Worm (Caenorhabditis elegans) whole organism, L3 larva: ENCODE results near the gene T18D3.1.
A peak's percentile ranks its signal among the peaks of the same experiment; 100 is the strongest.

ENCODE experiments used
- R02D3.7 ChIP-seq: fragments of 150-350 bp; optimal IDR thresholded peaks from 2 replicates; lab custom pipeline; 2014; ENCODE audit warnings: missing biosample characterization, missing genetic modification characterization
- ZK546.5 ChIP-seq: sonication (generic microtip); optimal IDR thresholded peaks from 2 replicates; lab custom pipeline; 2017; ENCODE audit warnings: missing biosample characterization, missing genetic modification characterization
- aly-2 ChIP-seq: fragments of 150-350 bp; optimal IDR thresholded peaks from 2 replicates; lab custom pipeline; 2014; ENCODE audit warnings: missing biosample characterization, missing genetic modification characterization
- ama-1 ChIP-seq: fragments of 150-350 bp; optimal IDR thresholded peaks from 2 replicates; lab custom pipeline; 2018
- ceh-16 ChIP-seq: sonication (generic microtip); optimal IDR thresholded peaks from 2 replicates; lab custom pipeline; 2017; ENCODE audit warnings: missing biosample characterization, missing genetic modification characterization
- ceh-28 ChIP-seq: fragments of 150-350 bp; optimal IDR thresholded peaks from 2 replicates; lab custom pipeline; 2014; ENCODE audit warnings: missing biosample characterization, missing genetic modification reagents, missing genetic modification characterization
- ceh-82 ChIP-seq: fragments of 150-350 bp; optimal IDR thresholded peaks from 2 replicates; lab custom pipeline; 2014; ENCODE audit warnings: missing biosample characterization, missing genetic modification characterization
- ceh-9 ChIP-seq: sonication (generic microtip); optimal IDR thresholded peaks from 2 replicates; lab custom pipeline; 2018; ENCODE audit warnings: missing biosample characterization, missing genetic modification characterization
- daf-12 ChIP-seq: fragments of 150-350 bp; optimal IDR thresholded peaks from 2 replicates; lab custom pipeline; 2014; ENCODE audit warnings: missing biosample characterization, missing genetic modification reagents, missing genetic modification characterization
- egl-27 ChIP-seq: sonication (generic microtip); optimal IDR thresholded peaks from 4 replicates; lab custom pipeline; 2017; ENCODE audit warnings: missing biosample characterization, missing genetic modification reagents, missing genetic modification characterization
- egl-5 ChIP-seq: fragments of 150-350 bp; optimal IDR thresholded peaks from 2 replicates; lab custom pipeline; 2017; ENCODE audit warnings: missing biosample characterization, missing genetic modification reagents, missing genetic modification characterization, inconsistent platforms
- elt-1 ChIP-seq: fragments of 150-350 bp; optimal IDR thresholded peaks from 2 replicates; lab custom pipeline; 2014; ENCODE audit warnings: missing biosample characterization, missing genetic modification characterization
- elt-2 ChIP-seq: sonication (generic microtip); optimal IDR thresholded peaks from 2 replicates; lab custom pipeline; 2016; ENCODE audit warnings: missing genetic modification reagents, mild to moderate bottlenecking, missing genetic modification characterization, missing compliant biosample characterization
- elt-3 ChIP-seq, 3 experiments: fragments of 150-350 bp in 1 of 3; sonication (generic microtip) in 2 of 3; optimal IDR thresholded peaks; 2 replicates in 2 of 3; 4 replicates in 1 of 3; lab custom pipeline; 2014 to 2017; ENCODE audit warnings: missing biosample characterization in 3 of 3, missing genetic modification characterization in 3 of 3
- eor-1 ChIP-seq, 2 experiments: fragments of 150-350 bp; optimal IDR thresholded peaks; 2 replicates each; lab custom pipeline; 2014 to 2018; ENCODE audit warnings: missing biosample characterization in 2 of 2, missing genetic modification characterization in 2 of 2
- fkh-10 ChIP-seq: sonication (generic microtip); optimal IDR thresholded peaks from 2 replicates; lab custom pipeline; 2017; ENCODE audit warnings: missing biosample characterization, missing genetic modification reagents, missing genetic modification characterization
- fkh-2 ChIP-seq: fragments of 150-350 bp; optimal IDR thresholded peaks from 2 replicates; lab custom pipeline; 2014; ENCODE audit warnings: missing biosample characterization, missing genetic modification reagents, missing genetic modification characterization
- fos-1 ChIP-seq: fragments of 150-350 bp; optimal IDR thresholded peaks from 2 replicates; lab custom pipeline; 2014; ENCODE audit warnings: missing biosample characterization, missing genetic modification characterization
- hmg-11 ChIP-seq: sonication (generic microtip); optimal IDR thresholded peaks from 2 replicates; lab custom pipeline; 2016; ENCODE audit warnings: missing genetic modification characterization, missing compliant biosample characterization
- jun-1 ChIP-seq: fragments of 150-350 bp; optimal IDR thresholded peaks from 2 replicates; lab custom pipeline; 2014; ENCODE audit warnings: missing biosample characterization, missing genetic modification reagents, missing genetic modification characterization
- lin-15B ChIP-seq: fragments of 150-350 bp; optimal IDR thresholded peaks from 2 replicates; lab custom pipeline; 2014; ENCODE audit warnings: missing biosample characterization, missing genetic modification characterization
- lin-39 ChIP-seq: fragments of 150-350 bp; optimal IDR thresholded peaks from 2 replicates; lab custom pipeline; 2018; ENCODE audit warnings: missing biosample characterization, missing genetic modification reagents, missing genetic modification characterization
- lsy-12 ChIP-seq: sonication (generic microtip); optimal IDR thresholded peaks from 2 replicates; lab custom pipeline; 2016; ENCODE audit warnings: mild to moderate bottlenecking, missing genetic modification characterization, missing compliant biosample characterization
- mdl-1 ChIP-seq: fragments of 150-350 bp; optimal IDR thresholded peaks from 2 replicates; lab custom pipeline; 2014; ENCODE audit warnings: missing biosample characterization, missing genetic modification characterization
- mml-1 ChIP-seq: fragments of 150-350 bp; sonication (generic microtip); optimal IDR thresholded peaks from 3 replicates; lab custom pipeline; 2014; ENCODE audit warnings: missing biosample characterization, missing genetic modification characterization
- nfya-1 ChIP-seq: sonication (generic microtip); optimal IDR thresholded peaks from 2 replicates; lab custom pipeline; 2017; ENCODE audit warnings: missing genetic modification characterization, mild to moderate bottlenecking, missing compliant biosample characterization, antibody characterized with exemption, moderate library complexity; ENCODE audit not compliant: insufficient read depth
- nhr-11 ChIP-seq: fragments of 150-350 bp; optimal IDR thresholded peaks from 2 replicates; lab custom pipeline; 2014; ENCODE audit warnings: missing biosample characterization, missing genetic modification characterization
- nhr-12 ChIP-seq: fragments of 150-350 bp; optimal IDR thresholded peaks from 2 replicates; lab custom pipeline; 2014; ENCODE audit warnings: missing biosample characterization, missing genetic modification characterization
- nhr-23 ChIP-seq: fragments of 150-350 bp; optimal IDR thresholded peaks from 2 replicates; lab custom pipeline; 2014; ENCODE audit warnings: missing biosample characterization, missing genetic modification reagents, missing genetic modification characterization
- nhr-237 ChIP-seq: fragments of 150-350 bp; optimal IDR thresholded peaks from 2 replicates; lab custom pipeline; 2014; ENCODE audit warnings: missing biosample characterization, missing genetic modification characterization
- nhr-25 ChIP-seq: sonication (generic microtip); optimal IDR thresholded peaks from 2 replicates; lab custom pipeline; 2017; ENCODE audit warnings: missing biosample characterization, missing genetic modification characterization
- nhr-28 ChIP-seq: fragments of 150-350 bp; optimal IDR thresholded peaks from 2 replicates; lab custom pipeline; 2014; ENCODE audit warnings: missing biosample characterization, missing genetic modification characterization
- nhr-43 ChIP-seq: sonication (generic microtip); optimal IDR thresholded peaks from 2 replicates; lab custom pipeline; 2016; ENCODE audit warnings: mild to moderate bottlenecking, missing genetic modification characterization, missing compliant biosample characterization; ENCODE audit not compliant: poor library complexity, severe bottlenecking
- nhr-67 ChIP-seq: fragments of 150-350 bp; optimal IDR thresholded peaks from 2 replicates; lab custom pipeline; 2014; ENCODE audit warnings: missing biosample characterization, missing genetic modification characterization
- nhr-76 ChIP-seq: fragments of 150-350 bp; sonication (generic microtip); optimal IDR thresholded peaks from 5 replicates; lab custom pipeline; 2014; ENCODE audit warnings: missing biosample characterization, missing genetic modification characterization
- nhr-77 ChIP-seq: fragments of 150-350 bp; optimal IDR thresholded peaks from 2 replicates; lab custom pipeline; 2014; ENCODE audit warnings: missing biosample characterization, missing genetic modification characterization
- pha-4 ChIP-seq: fragments of 150-350 bp; optimal IDR thresholded peaks from 2 replicates; lab custom pipeline; 2014; ENCODE audit warnings: missing biosample characterization, missing genetic modification reagents, missing genetic modification characterization
- pqm-1 ChIP-seq: fragments of 150-350 bp; optimal IDR thresholded peaks from 2 replicates; lab custom pipeline; 2017; ENCODE audit warnings: missing biosample characterization, missing genetic modification characterization, inconsistent platforms
- sea-2 ChIP-seq: fragments of 150-350 bp; sonication (generic microtip); optimal IDR thresholded peaks from 4 replicates; lab custom pipeline; 2014; ENCODE audit warnings: missing biosample characterization, missing genetic modification reagents, missing genetic modification characterization
- skn-1 ChIP-seq: fragments of 150-350 bp; optimal IDR thresholded peaks from 2 replicates; lab custom pipeline; 2014; ENCODE audit warnings: missing biosample characterization, missing genetic modification characterization
- snpc-4 ChIP-seq: fragments of 150-350 bp; optimal IDR thresholded peaks from 2 replicates; lab custom pipeline; 2014; ENCODE audit warnings: missing biosample characterization, missing genetic modification characterization
- tbx-2 ChIP-seq: sonication (generic microtip); optimal IDR thresholded peaks from 2 replicates; lab custom pipeline; 2016; ENCODE audit warnings: mild to moderate bottlenecking, missing genetic modification characterization, missing compliant biosample characterization
- unc-39 ChIP-seq: sonication (generic microtip); optimal IDR thresholded peaks from 4 replicates; lab custom pipeline; 2017; ENCODE audit warnings: missing biosample characterization, missing genetic modification characterization
- unc-62 ChIP-seq: fragments of 150-350 bp; sonication (generic microtip); optimal IDR thresholded peaks from 4 replicates; lab custom pipeline; 2014; ENCODE audit warnings: missing biosample characterization, missing genetic modification reagents, missing genetic modification characterization
- zag-1 ChIP-seq: fragments of 150-350 bp; optimal IDR thresholded peaks from 2 replicates; lab custom pipeline; 2014; ENCODE audit warnings: missing biosample characterization, missing genetic modification characterization
- ztf-11 ChIP-seq: fragments of 150-350 bp; optimal IDR thresholded peaks from 2 replicates; lab custom pipeline; 2014; ENCODE audit warnings: missing biosample characterization, missing genetic modification characterization
- ztf-4 ChIP-seq: fragments of 150-350 bp; optimal IDR thresholded peaks from 2 replicates; lab custom pipeline; 2014; ENCODE audit warnings: missing biosample characterization, missing genetic modification characterization

The T18D3.1 gene

DNA sequence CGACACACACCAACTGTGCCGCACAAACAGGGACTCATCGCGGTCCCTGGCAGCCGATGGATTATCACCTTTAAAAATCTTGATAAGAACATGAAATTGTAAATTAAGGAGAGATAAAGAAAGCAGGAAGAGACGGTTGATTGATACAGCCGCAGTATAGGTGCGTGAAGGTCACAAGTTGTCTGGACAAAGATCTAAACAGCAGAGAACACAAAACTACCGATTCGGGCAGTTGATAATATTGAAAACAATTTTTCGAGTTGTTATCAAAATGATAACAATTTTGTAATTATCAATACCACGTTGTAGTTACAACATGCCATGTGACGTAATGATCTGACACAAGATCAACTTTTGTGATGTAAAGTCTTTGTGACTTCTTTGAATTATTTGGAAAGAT, 46.2 kb downstream of the T18D3.1 start:
- TF ChIP-seq elt-1 (peak; percentile 94), pqm-1 (tag; lab: Kevin White, UChicago) (peak; percentile 100), nhr-25 (peak; percentile 88), sea-2 (GFP tag; lab: Kevin White, UChicago) (no peak), eor-1 (tag; optimal IDR thresholded peaks at IDR 0.05; lab: Kevin White, UChicago) (no peak), elt-2 (peak; percentile 99), nhr-77 (tag; lab: Kevin White, UChicago) (no peak), egl-5 (tag; lab: Kevin White, UChicago) (no peak), fos-1 (tag; lab: Kevin White, UChicago) (peak; percentile 77), zag-1 (no peak), ceh-16 (tag; lab: Kevin White, UChicago) (no peak), nhr-237 (tag; lab: Kevin White, UChicago) (no peak), ceh-28 (peak; percentile 77), unc-39 (no peak), elt-3 (tag; optimal IDR thresholded peaks at IDR 0.05; lab: Kevin White, UChicago) (peak in 2 of 3 experiments; percentile 4 to 84), nhr-43 (tag; lab: Kevin White, UChicago) (peak; percentile 96), ztf-11 (no peak), nhr-28 (tag; lab: Kevin White, UChicago) (no peak), pha-4 (tag; lab: Kevin White, UChicago) (peak; percentile 69), snpc-4 (tag; lab: Kevin White, UChicago) (no peak), fkh-10 (GFP tag; lab: Kevin White, UChicago) (no peak), R02D3.7 (peak; percentile 50), skn-1 (no peak), aly-2 (tag; lab: Kevin White, UChicago) (no peak), daf-12 (tag; lab: Kevin White, UChicago) (no peak), hmg-11 (tag; lab: Kevin White, UChicago) (no peak), mdl-1 (tag; lab: Kevin White, UChicago) (peak; percentile 2), ZK546.5 (tag; lab: Kevin White, UChicago) (no peak), ztf-4 (tag; lab: Kevin White, UChicago) (peak; percentile 3), jun-1 (tag; lab: Kevin White, UChicago) (peak; percentile 94), tbx-2 (tag; lab: Kevin White, UChicago) (peak; percentile 47), ceh-82 (tag; lab: Kevin White, UChicago) (no peak), egl-27 (peak; percentile 45), nhr-11 (tag; lab: Kevin White, UChicago) (no peak), nfya-1 (tag; lab: Kevin White, UChicago) (no peak), nhr-67 (no peak), lin-15B (tag; lab: Kevin White, UChicago) (no peak), unc-62 (GFP tag; lab: Kevin White, UChicago) (no peak), ama-1 (lab: Kevin White, UChicago) (no peak), nhr-23 (tag; lab: Kevin White, UChicago) (peak; percentile 94), nhr-12 (tag; lab: Kevin White, UChicago) (no peak), ceh-9 (tag; lab: Kevin White, UChicago) (no peak), nhr-76 (tag; lab: Kevin White, UChicago) (no peak), lsy-12 (tag; lab: Kevin White, UChicago) (peak; percentile 88), fkh-2 (tag; lab: Kevin White, UChicago) (no peak), mml-1 (tag; lab: Kevin White, UChicago) (no peak), lin-39 (tag; lab: Kevin White, UChicago) (no peak)
- TF ChIP-seq, all 47 proteins: peak for 17
